Worm (Caenorhabditis elegans): ENCODE results near the gene ifbp-1.
A peak's percentile ranks its signal among the peaks of the same experiment; 100 is the strongest.

ifbp-1 gene

ce11 chrV:13409089-13409488, 29.0 kb upstream of the ifbp-1 start:
- TF ChIP-seq ceh-6 (GFP tag; optimal IDR thresholded peaks at IDR 0.05) (no peak), ceh-19 (GFP tag; optimal IDR thresholded peaks at IDR 0.05) (no peak), ceh-31 (tag; optimal IDR thresholded peaks at IDR 0.05) (peak; percentile 61), zip-5 (tag; optimal IDR thresholded peaks at IDR 0.05) (peak; percentile 11), pqm-1 (tag; optimal IDR thresholded peaks at IDR 0.05) (no peak), pat-9 (tag; optimal IDR thresholded peaks at IDR 0.05) (no peak), che-1 (tag; optimal IDR thresholded peaks at IDR 0.05) (no peak), syd-9 (tag; optimal IDR thresholded peaks at IDR 0.05) (no peak), tbx-7 (tag; optimal IDR thresholded peaks at IDR 0.05) (peak; percentile 37), gmeb-2 (tag; optimal IDR thresholded peaks at IDR 0.05) (no peak), unc-3 (GFP tag; conservative IDR thresholded peaks at IDR 0.05) (no peak), unc-3 (tag; optimal IDR thresholded peaks at IDR 0.05) (no peak), ttx-3 (tag; optimal IDR thresholded peaks at IDR 0.05) (no peak), C08G9.2 (tag; optimal IDR thresholded peaks at IDR 0.05) (peak; percentile 57), K02D7.2 (tag; optimal IDR thresholded peaks at IDR 0.05) (no peak), ceh-14 (tag; optimal IDR thresholded peaks at IDR 0.05) (peak; percentile 66), lin-11 (tag; optimal IDR thresholded peaks at IDR 0.05) (no peak), ref-2 (tag; optimal IDR thresholded peaks at IDR 0.05) (peak; percentile 26), ceh-2 (tag; optimal IDR thresholded peaks at IDR 0.05) (peak; percentile 52), hlh-13 (GFP tag; optimal IDR thresholded peaks at IDR 0.05) (no peak), pax-1 (tag; optimal IDR thresholded peaks at IDR 0.05) (no peak), unc-42 (tag; optimal IDR thresholded peaks at IDR 0.05) (peak; percentile 12)

DNA sequence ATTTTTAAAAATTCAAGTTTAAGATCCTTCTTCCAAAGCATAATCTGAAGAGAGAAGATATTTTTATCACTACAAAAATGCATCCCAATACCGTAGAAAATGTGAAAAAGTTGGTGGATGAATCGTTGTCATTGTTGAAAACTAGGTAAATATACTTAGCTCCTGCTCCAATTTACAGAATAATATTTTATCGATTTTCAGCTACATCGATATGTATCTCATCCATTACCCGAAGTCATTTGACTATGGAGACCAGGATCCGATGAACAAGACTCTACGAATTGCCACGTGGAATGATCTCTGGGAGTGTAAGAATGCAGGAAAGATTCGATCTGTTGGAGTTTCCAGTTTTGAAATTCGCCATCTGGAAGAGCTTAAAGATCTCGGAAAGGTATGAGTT, 28.4 kb upstream of the ifbp-1 start:
- TF ChIP-seq hlh-15 (tag; optimal IDR thresholded peaks at IDR 0.05) (no peak), ceh-6 (GFP tag; optimal IDR thresholded peaks at IDR 0.05) (no peak), ceh-48 (tag; optimal IDR thresholded peaks at IDR 0.05) (no peak)

- no peak for TF ChIP-seq ttx-3 (tag; optimal IDR thresholded peaks at IDR 0.05)
- no peak for TF ChIP-seq pag-3 (tag; optimal IDR thresholded peaks at IDR 0.05; ENCODE audit: borderline replicate concordance)
- TF ChIP-seq ceh-14 (tag; optimal IDR thresholded peaks at IDR 0.05): no peak
- no peak for TF ChIP-seq ceh-30 (tag; optimal IDR thresholded peaks at IDR 0.05)
- TF ChIP-seq Y22D7AL.16 (tag; optimal IDR thresholded peaks at IDR 0.05): no peak
- no peak for TF ChIP-seq K09A11.1 (tag; optimal IDR thresholded peaks at IDR 0.05; ENCODE audit: insufficient read depth)
- no peak for TF ChIP-seq madf-2 (tag; optimal IDR thresholded peaks at IDR 0.05)
- no peak for TF ChIP-seq fkh-6 (tag; optimal IDR thresholded peaks at IDR 0.05)
- TF ChIP-seq gmeb-2 (tag; optimal IDR thresholded peaks at IDR 0.05): no peak
- no peak for TF ChIP-seq unc-3 (GFP tag; conservative IDR thresholded peaks at IDR 0.05)
- TF ChIP-seq unc-3 (tag; optimal IDR thresholded peaks at IDR 0.05): no peak
- no peak for TF ChIP-seq F13H6.1 (tag; optimal IDR thresholded peaks at IDR 0.05)
- TF ChIP-seq unc-55 (GFP tag; optimal IDR thresholded peaks at IDR 0.05): no peak
- no peak for TF ChIP-seq zip-5 (tag; optimal IDR thresholded peaks at IDR 0.05)
These were observed 27.9 kb upstream of the ifbp-1 start, which contains the start of gene F53F1.3 for ce11 chrV:13407913-13408312. Gene F53F1.3 (plus strand): TSS chrV:13408242.

DNA sequence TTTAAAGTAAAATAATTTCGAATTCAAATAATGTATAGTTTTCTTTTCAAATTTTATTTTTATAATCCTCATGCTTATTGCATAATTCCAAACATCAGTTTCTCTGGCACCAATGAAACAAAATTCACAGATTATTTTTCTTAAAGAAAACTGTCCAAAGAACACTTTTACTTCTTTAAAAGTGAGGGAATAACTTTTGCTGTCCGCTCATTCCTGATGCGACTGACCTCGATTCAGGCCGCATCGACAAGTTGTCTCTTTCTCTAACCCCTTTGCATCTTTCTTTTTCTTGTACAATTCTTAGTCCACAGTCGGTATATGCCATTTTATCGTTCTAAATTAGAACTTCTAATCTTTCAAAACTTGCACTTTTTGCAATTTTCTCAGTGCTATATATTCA, 26.4 kb upstream of the ifbp-1 start, which contains the start of gene F53F1.2:
F53F1.2 (plus strand) TSS at position 306 of the 400 bp plus-strand sequence.
- TF ChIP-seq tbx-2 (tag; optimal IDR thresholded peaks at IDR 0.05) (no peak), madf-2 (tag; optimal IDR thresholded peaks at IDR 0.05) (no peak), nhr-11 (tag; optimal IDR thresholded peaks at IDR 0.05) (no peak), unc-86 (tag; optimal IDR thresholded peaks at IDR 0.05) (no peak), sdc-2 (tag; optimal IDR thresholded peaks at IDR 0.05) (no peak), ceh-22 (tag; optimal IDR thresholded peaks at IDR 0.05) (no peak), sox-2 (GFP tag; IDR thresholded peaks at IDR 0.05) (no peak)
